Worm (Caenorhabditis elegans) whole organism, young adult: Measurements from ENCODE around the gene W01B6.3.

ENCODE experiments used
- T07F8.4 ChIP-seq: sonication (generic microtip); optimal IDR thresholded peaks from 2 replicates; lab custom pipeline; 2016; ENCODE audit warnings: mild to moderate bottlenecking, missing genetic modification characterization, moderate library complexity, missing compliant biosample characterization
- Y53G8AR.9 ChIP-seq: fragments of 200-800 bp; sonication (Bioruptor generic); conservative IDR thresholded peaks from 2 replicates; pipeline ENCODE4 v1.3.6; 2022; ENCODE audit warnings: missing genetic modification reagents, missing genetic modification characterization, missing compliant biosample characterization
- Y95B8A.8 ChIP-seq: fragments of 200-800 bp; sonication (Bioruptor generic); IDR thresholded peaks from 2 replicates; pipeline ENCODE4 v1.3.6; 2022; ENCODE audit warnings: missing genetic modification reagents, missing genetic modification characterization, missing compliant biosample characterization
- lin-35 ChIP-seq, 3 experiments: fragments of 150-350 bp in 2 of 3; sonication (generic microtip) in 1 of 3; optimal IDR thresholded peaks; 2 replicates each; lab custom pipeline; 2014 to 2018; ENCODE audit warnings: missing biosample characterization in 3 of 3, missing genetic modification characterization in 3 of 3, missing genetic modification reagents in 3 of 3
- mcd-1 ChIP-seq: fragments of 200-800 bp; sonication (Bioruptor generic); IDR thresholded peaks from 2 replicates; pipeline ENCODE4 v1.3.6; 2022; ENCODE audit warnings: missing genetic modification reagents, missing genetic modification characterization, missing compliant biosample characterization
- mel-28 ChIP-seq: sonication (generic microtip); optimal IDR thresholded peaks from 2 replicates; lab custom pipeline; 2016; ENCODE audit warnings: borderline replicate concordance, mild to moderate bottlenecking, missing genetic modification characterization, missing compliant biosample characterization
- pha-4 ChIP-seq: fragments of 150-350 bp; sonication (generic microtip); optimal IDR thresholded peaks from 2 replicates; lab custom pipeline; 2014; ENCODE audit warnings: missing biosample characterization, missing genetic modification reagents, missing genetic modification characterization
- rpc-1 ChIP-seq, 2 experiments: fragments of 150-350 bp in 1 of 2; sonication (generic microtip) in 1 of 2; optimal IDR thresholded peaks; 2 replicates each; lab custom pipeline; 2014 to 2018; ENCODE audit warnings: missing biosample characterization in 1 of 2, missing genetic modification characterization in 1 of 2, missing genetic modification reagents in 1 of 2, missing genotype in 1 of 2
- sea-2 ChIP-seq: fragments of 200-800 bp; sonication (Bioruptor generic); IDR thresholded peaks from 2 replicates; pipeline ENCODE4 v1.3.6; 2022; ENCODE audit warnings: missing genetic modification characterization, missing compliant biosample characterization

ce11 chrIV:10075034-10075510 lies 2.6 kb upstream of the W01B6.3 start, which contains the start of the genes ttbk-4 and W01B6.4:
- TF ChIP-seq pha-4 (tag; lab: Kevin White, UChicago) (no peak), rpc-1 (optimal IDR thresholded peaks at IDR 0.05; lab: Kevin White, UChicago) (no peak), rpc-1 (tag; optimal IDR thresholded peaks at IDR 0.05; lab: Kevin White, UChicago) (no peak), T07F8.4 (no peak), Y53G8AR.9 (GFP tag; lab: Robert Waterston, UW) (no peak), mcd-1 (no peak), mel-28 (no peak), lin-35 (GFP tag; optimal IDR thresholded peaks at IDR 0.05; lab: Kevin White, UChicago) (no peak), Y95B8A.8 (GFP tag; lab: Robert Waterston, UW) (no peak), sea-2 (GFP tag; lab: Robert Waterston, UW) (no peak)
